Fruit fly (Drosophila melanogaster) whole organism, embryonic: ENCODE measurements around the gene SREBP.

ENCODE experiments used
- B-H2 ChIP-seq: fragments of 200-800 bp; sonication (Bioruptor generic); optimal IDR thresholded peaks from 2 replicates; lab custom pipeline; 2018; ENCODE audit warnings: missing biosample characterization, mild to moderate bottlenecking, missing genetic modification characterization
- CG10147 ChIP-seq: fragments of 200-800 bp; sonication (Bioruptor generic); optimal IDR thresholded peaks from 2 replicates; lab custom pipeline; 2019; ENCODE audit warnings: missing biosample characterization, mild to moderate bottlenecking, missing genetic modification characterization, moderate library complexity
- CG10366 ChIP-seq: fragments of 200-800 bp; sonication (Bioruptor generic); IDR thresholded peaks from 2 replicates; pipeline ENCODE4 v1.3.6; 2022; ENCODE audit warnings: missing biosample characterization, missing genetic modification characterization
- CG11723 ChIP-seq: fragments of 200-800 bp; sonication (Bioruptor generic); optimal IDR thresholded peaks from 2 replicates; lab custom pipeline; 2017; ENCODE audit warnings: missing biosample characterization, mild to moderate bottlenecking, missing genetic modification characterization
- CG12236 ChIP-seq: fragments of 200-800 bp; sonication (Bioruptor generic); optimal IDR thresholded peaks from 2 replicates; lab custom pipeline; 2016; ENCODE audit warnings: missing biosample characterization, missing genetic modification characterization
- CG13894 ChIP-seq: fragments of 200-800 bp; sonication (Bioruptor generic); optimal IDR thresholded peaks from 3 replicates; lab custom pipeline; 2018; ENCODE audit warnings: missing biosample characterization, mild to moderate bottlenecking, missing genetic modification characterization, moderate library complexity
- CG1603 ChIP-seq: fragments of 200-800 bp; sonication (Bioruptor generic); optimal IDR thresholded peaks from 2 replicates; lab custom pipeline; 2019; ENCODE audit warnings: missing biosample characterization, mild to moderate bottlenecking, missing genetic modification characterization, moderate library complexity
- CG18476 ChIP-seq: fragments of 200-800 bp; sonication (Bioruptor generic); optimal IDR thresholded peaks from 2 replicates; lab custom pipeline; 2016; ENCODE audit warnings: missing biosample characterization, mild to moderate bottlenecking, missing genetic modification characterization
- CG30020 ChIP-seq: fragments of 200-800 bp; optimal IDR thresholded peaks from 2 replicates; lab custom pipeline; 2019; ENCODE audit warnings: missing biosample characterization, mild to moderate bottlenecking, missing genetic modification characterization, moderate library complexity
- CG31388 ChIP-seq: fragments of 200-800 bp; sonication (Bioruptor generic); optimal IDR thresholded peaks from 2 replicates; lab custom pipeline; 2016; ENCODE audit warnings: missing biosample characterization, missing genetic modification characterization
- CG4282 ChIP-seq: fragments of 200-800 bp; sonication (Bioruptor generic); optimal IDR thresholded peaks from 2 replicates; lab custom pipeline; 2016; ENCODE audit warnings: missing biosample characterization, missing genetic modification characterization
- CG4328 ChIP-seq: fragments of 200-800 bp; sonication (Bioruptor generic); optimal IDR thresholded peaks from 3 replicates; lab custom pipeline; 2017; ENCODE audit warnings: missing biosample characterization, missing genetic modification reagents, missing genetic modification characterization
- CG6254 ChIP-seq: fragments of 200-800 bp; sonication (Bioruptor generic); optimal IDR thresholded peaks from 3 replicates; lab custom pipeline; 2017; ENCODE audit warnings: mild to moderate bottlenecking, missing biosample characterization, missing genetic modification reagents, missing genetic modification characterization
- CG7271 ChIP-seq: fragments of 200-800 bp; sonication (Bioruptor generic); optimal IDR thresholded peaks from 2 replicates; lab custom pipeline; 2018; ENCODE audit warnings: missing biosample characterization, mild to moderate bottlenecking, missing genetic modification characterization, moderate library complexity
- CG7987 ChIP-seq: fragments of 200-800 bp; sonication (Bioruptor generic); optimal IDR thresholded peaks from 2 replicates; lab custom pipeline; 2018; ENCODE audit warnings: missing biosample characterization, mild to moderate bottlenecking, missing genetic modification characterization, moderate library complexity
- CTCF ChIP-seq: fragments of 200-800 bp; sonication (Bioruptor generic); optimal IDR thresholded peaks from 2 replicates; lab custom pipeline; 2017; ENCODE audit warnings: missing biosample characterization, mild to moderate bottlenecking, missing genetic modification characterization, moderate library complexity
- Chrac-16 ChIP-seq: fragments of 200-800 bp; sonication (Bioruptor generic); optimal IDR thresholded peaks from 3 replicates; lab custom pipeline; 2016; ENCODE audit warnings: missing biosample characterization, missing genetic modification characterization
- CoRest ChIP-seq: fragments of 200-800 bp; sonication (Bioruptor generic); optimal IDR thresholded peaks from 3 replicates; lab custom pipeline; 2018; ENCODE audit warnings: missing biosample characterization, mild to moderate bottlenecking, missing genetic modification characterization, moderate library complexity
- Dek ChIP-seq: fragments of 200-800 bp; sonication (Bioruptor generic); optimal IDR thresholded peaks from 3 replicates; lab custom pipeline; 2019; ENCODE audit warnings: missing biosample characterization, mild to moderate bottlenecking, missing genetic modification characterization, moderate library complexity
- Drgx ChIP-seq: fragments of 200-800 bp; sonication (Bioruptor generic); IDR thresholded peaks from 2 replicates; pipeline ENCODE4 v1.3.6; 2022; ENCODE audit warnings: missing biosample characterization, missing genetic modification characterization
- E2f1 ChIP-seq: fragments of 200-800 bp; sonication (Bioruptor generic); IDR thresholded peaks from 2 replicates; pipeline ENCODE4 v1.3.6; 2022; ENCODE audit warnings: missing biosample characterization, missing genetic modification characterization
- E2f2 ChIP-seq: fragments of 200-800 bp; sonication (Bioruptor generic); IDR thresholded peaks from 2 replicates; pipeline ENCODE4 v1.3.6; 2022; ENCODE audit warnings: missing biosample characterization, missing genetic modification characterization
- Ets65A ChIP-seq: fragments of 200-800 bp; sonication (Bioruptor generic); peaks from one replicate; lab custom pipeline; 2016; ENCODE audit warnings: missing biosample characterization, missing genetic modification characterization
- HLHmδ ChIP-seq: fragments of 200-800 bp; sonication (Bioruptor generic); optimal IDR thresholded peaks from 2 replicates; lab custom pipeline; 2018; ENCODE audit warnings: missing biosample characterization, mild to moderate bottlenecking, missing genetic modification characterization, moderate library complexity
- HmgD ChIP-seq: fragments of 200-800 bp; sonication (Bioruptor generic); optimal IDR thresholded peaks from 3 replicates; lab custom pipeline; 2016; ENCODE audit warnings: missing biosample characterization, missing genetic modification characterization
- Hsf ChIP-seq: fragments of 200-800 bp; sonication (Bioruptor generic); optimal IDR thresholded peaks from 3 replicates; lab custom pipeline; 2016; ENCODE audit warnings: missing biosample characterization, missing genetic modification characterization
- MBD-R2 ChIP-seq: fragments of 200-800 bp; sonication (Bioruptor generic); IDR thresholded peaks from 2 replicates; pipeline ENCODE4 v1.3.6; 2022; ENCODE audit warnings: missing biosample characterization, missing genetic modification characterization
- Neu2 ChIP-seq: fragments of 200-800 bp; sonication (Bioruptor generic); optimal IDR thresholded peaks from 3 replicates; lab custom pipeline; 2016; ENCODE audit warnings: missing biosample characterization, missing genetic modification characterization, borderline replicate concordance
- Oaz ChIP-seq: fragments of 200-800 bp; sonication (Bioruptor generic); IDR thresholded peaks from 2 replicates; pipeline ENCODE4 v1.3.6; 2022; ENCODE audit warnings: missing biosample characterization, missing genetic modification characterization
- Scr ChIP-seq: fragments of 200-800 bp; sonication (Bioruptor generic); IDR thresholded peaks from 2 replicates; pipeline ENCODE4 v1.3.6; 2022; ENCODE audit warnings: missing biosample characterization, missing genetic modification characterization; ENCODE audit not compliant: partially characterized antibody
- Side ChIP-seq: fragments of 200-800 bp; sonication (Bioruptor generic); optimal IDR thresholded peaks from 2 replicates; lab custom pipeline; 2016; ENCODE audit warnings: missing biosample characterization, missing genetic modification characterization
- Sin3A ChIP-seq: fragments of >200 bp; optimal IDR thresholded peaks from 2 replicates; lab custom pipeline; 2018
- ac ChIP-seq: fragments of 200-800 bp; sonication (Bioruptor generic); optimal IDR thresholded peaks from 3 replicates; lab custom pipeline; 2017; ENCODE audit warnings: missing biosample characterization, mild to moderate bottlenecking, missing genetic modification characterization
- ap ChIP-seq: fragments of 200-800 bp; sonication (Bioruptor generic); IDR thresholded peaks from 2 replicates; pipeline ENCODE4 v1.3.6; 2022; ENCODE audit warnings: missing biosample characterization, missing genetic modification characterization
- ara ChIP-seq: fragments of 200-800 bp; sonication (Bioruptor generic); IDR thresholded peaks from 2 replicates; pipeline ENCODE4 v1.3.6; 2022; ENCODE audit warnings: missing biosample characterization, missing genetic modification characterization
- az2 ChIP-seq: fragments of 200-800 bp; sonication (Bioruptor generic); optimal IDR thresholded peaks from 3 replicates; lab custom pipeline; 2016; ENCODE audit warnings: missing biosample characterization, missing genetic modification characterization
- chm ChIP-seq: fragments of 200-800 bp; sonication (Bioruptor generic); IDR thresholded peaks from 2 replicates; pipeline ENCODE4 v1.3.6; 2022; ENCODE audit warnings: missing biosample characterization, missing genetic modification characterization
- crc ChIP-seq: fragments of 200-800 bp; sonication (Bioruptor generic); optimal IDR thresholded peaks from 2 replicates; lab custom pipeline; 2016; ENCODE audit warnings: missing biosample characterization, missing genetic modification characterization
- croc ChIP-seq: fragments of 200-800 bp; sonication (Bioruptor generic); conservative IDR thresholded peaks from 3 replicates; pipeline ENCODE4 v1.3.6; 2022; ENCODE audit warnings: missing biosample characterization, missing genetic modification characterization
- da ChIP-seq: fragments of 200-800 bp; sonication (Bioruptor generic); optimal IDR thresholded peaks from 2 replicates; lab custom pipeline; 2016; ENCODE audit warnings: missing biosample characterization, missing genetic modification characterization
- dmrt99B ChIP-seq: fragments of 200-800 bp; sonication (Bioruptor generic); optimal IDR thresholded peaks from 2 replicates; lab custom pipeline; 2018; ENCODE audit warnings: missing biosample characterization, mild to moderate bottlenecking, missing genetic modification characterization, moderate library complexity
- gcm2 ChIP-seq: fragments of 200-800 bp; sonication (Bioruptor generic); optimal IDR thresholded peaks from 2 replicates; lab custom pipeline; 2016; ENCODE audit warnings: missing biosample characterization, missing genetic modification characterization
- h ChIP-seq: fragments of >200 bp; optimal IDR thresholded peaks from 2 replicates; lab custom pipeline; 2017
- insv ChIP-seq, 2 experiments: fragments of 200-800 bp; sonication (Bioruptor generic); optimal IDR thresholded peaks; 3 replicates each; lab custom pipeline; 2016 to 2018; ENCODE audit warnings: missing biosample characterization in 2 of 2, missing genetic modification characterization in 2 of 2
- kah ChIP-seq: fragments of 200-800 bp; sonication (Bioruptor generic); optimal IDR thresholded peaks from 2 replicates; lab custom pipeline; 2018; ENCODE audit warnings: missing biosample characterization, mild to moderate bottlenecking, missing genetic modification characterization
- kni ChIP-seq: fragments of 200-800 bp; sonication (Bioruptor generic); optimal IDR thresholded peaks from 3 replicates; lab custom pipeline; 2017; ENCODE audit warnings: mild to moderate bottlenecking, missing biosample characterization, missing genetic modification reagents, missing genetic modification characterization
- mam ChIP-seq: fragments of 200-800 bp; sonication (Bioruptor generic); optimal IDR thresholded peaks from 3 replicates; lab custom pipeline; 2016; ENCODE audit warnings: missing biosample characterization, missing genetic modification characterization
- onecut ChIP-seq: fragments of 200-800 bp; sonication (Bioruptor generic); IDR thresholded peaks from 2 replicates; pipeline ENCODE4 v1.3.6; 2022; ENCODE audit warnings: missing biosample characterization, missing genetic modification characterization
- otp ChIP-seq: fragments of 200-800 bp; sonication (Bioruptor generic); IDR thresholded peaks from 3 replicates; pipeline ENCODE4, ENCODE4 v1.3.6; 2022; ENCODE audit warnings: missing biosample characterization, missing genetic modification characterization
- wdn ChIP-seq: fragments of 200-800 bp; sonication (Bioruptor generic); IDR thresholded peaks from 2 replicates; pipeline ENCODE4 v1.3.6; 2022; ENCODE audit warnings: missing biosample characterization, missing genetic modification characterization
- yki ChIP-seq: fragments of >200 bp; optimal IDR thresholded peaks from 3 replicates; lab custom pipeline; 2018
- z ChIP-seq: fragments of 200-800 bp; sonication (Bioruptor generic); IDR thresholded peaks from 3 replicates; pipeline ENCODE4 v1.3.6; 2022; ENCODE audit warnings: missing biosample characterization, missing genetic modification characterization

The SREBP gene

DNA sequence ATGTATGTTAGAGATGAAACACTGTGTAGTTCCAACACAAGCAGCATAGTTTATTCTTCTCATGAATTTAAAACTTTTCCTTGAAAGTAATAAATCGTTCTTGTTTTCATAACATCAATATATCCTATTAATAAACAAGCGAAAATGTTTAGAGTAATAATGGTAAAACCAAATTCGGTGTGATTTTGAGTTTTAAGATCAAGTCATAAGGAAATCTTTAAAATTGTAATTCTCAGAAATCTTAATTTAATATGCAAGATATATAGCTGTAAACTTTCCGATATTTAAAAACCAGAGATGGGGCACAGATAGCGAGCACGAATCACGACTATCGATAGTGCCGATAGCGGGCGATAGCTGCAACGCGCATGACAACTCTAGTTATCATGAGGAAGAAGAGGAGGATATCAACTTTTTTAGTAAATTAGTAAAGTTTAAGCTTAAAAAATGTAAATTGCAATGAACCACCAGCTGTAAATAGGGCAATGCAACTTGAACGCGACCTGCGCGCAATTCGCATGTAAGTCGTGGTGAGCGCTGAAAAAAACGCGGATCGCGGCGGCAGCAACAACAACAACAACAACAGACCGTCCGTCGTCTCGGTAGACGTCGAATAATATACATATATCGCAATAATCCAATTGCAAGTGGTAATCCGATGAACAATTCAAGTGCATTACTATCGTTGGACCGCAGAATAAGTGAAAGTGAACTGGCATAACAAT, 24.2 kb downstream of the SREBP start, which contains the start of the genes Fibp and Deaf1 (continued):
- TF ChIP-seq CG11723 (GFP tag; lab: Kevin White, UChicago): no peak
- TF ChIP-seq CoRest (tag; lab: Kevin White, UChicago): peak; percentile 88
- TF ChIP-seq ap (GFP tag; lab: Robert Waterston, UW): peak; percentile 44; the same call in 1 of the 2 replicates
- TF ChIP-seq Sin3A (lab: Kevin White, UChicago): peak; percentile 68
- peak; percentile 44; the same call in 1 of the 2 replicates for TF ChIP-seq Oaz (GFP tag; lab: Robert Waterston, UW)
- TF ChIP-seq Neu2 (GFP tag; lab: Kevin White, UChicago): peak; percentile 21
- TF ChIP-seq az2: peak; percentile 77
- no peak for TF ChIP-seq z (GFP tag; lab: Robert Waterston, UW)
- TF ChIP-seq Scr (GFP tag; lab: Robert Waterston, UW): peak; percentile 97
- no peak for TF ChIP-seq HLHmδ
- no peak for TF ChIP-seq chm (GFP tag; lab: Robert Waterston, UW)
- peak; percentile 84 for TF ChIP-seq HmgD (GFP tag; lab: Kevin White, UChicago)
- TF ChIP-seq CG31388 (GFP tag; lab: Kevin White, UChicago): peak; percentile 49
- peak; percentile 42 for TF ChIP-seq kni (GFP tag; lab: Kevin White, UChicago)
- TF ChIP-seq otp (GFP tag; lab: Robert Waterston, UW): no peak
- peak; percentile 78 for TF ChIP-seq CG30020
- TF ChIP-seq onecut (GFP tag; lab: Robert Waterston, UW): no peak; the same call in 1 of the 2 replicates
- TF ChIP-seq CG6254 (GFP tag; lab: Kevin White, UChicago): no peak
- no peak for TF ChIP-seq CG7271 (tag; lab: Kevin White, UChicago)
- peak; percentile 64 for TF ChIP-seq B-H2 (GFP tag; lab: Kevin White, UChicago)
- TF ChIP-seq CG10366 (GFP tag; lab: Robert Waterston, UW): peak; percentile 48; the same call in 1 of the 2 replicates
- TF ChIP-seq h (lab: Kevin White, UChicago): no peak
- TF ChIP-seq crc (GFP tag; lab: Kevin White, UChicago): peak; percentile 53
- TF ChIP-seq Hsf: peak; percentile 82
- peak; percentile 75 for TF ChIP-seq MBD-R2 (GFP tag; lab: Robert Waterston, UW)
- TF ChIP-seq CG12236: peak; percentile 43
- 0 out of 2 replicates have a peak, but pooled peaks have one; percentile 49 for TF ChIP-seq E2f1 (GFP tag; lab: Robert Waterston, UW)
- TF ChIP-seq dmrt99B (tag; lab: Kevin White, UChicago): no peak
- no peak for TF ChIP-seq E2f2
- peak; percentile 8 for TF ChIP-seq CG7987
- peak; percentile 14 for TF ChIP-seq gcm2 (GFP tag; lab: Kevin White, UChicago)
- peak; percentile 98 for TF ChIP-seq Ets65A (GFP tag; lab: Kevin White, UChicago)
- TF ChIP-seq CG10147 (GFP tag; lab: Kevin White, UChicago): peak; percentile 74
- no peak; the same call in 2 of the 3 replicates for TF ChIP-seq croc (GFP tag; lab: Robert Waterston, UW)
- TF ChIP-seq Chrac-16 (GFP tag; lab: Kevin White, UChicago): peak; percentile 84
- peak; percentile 62 for TF ChIP-seq CG4328
- TF ChIP-seq CG1603: peak; percentile 43
- peak; percentile 70 for TF ChIP-seq Dek (tag; lab: Kevin White, UChicago)
- TF ChIP-seq ara (GFP tag; lab: Robert Waterston, UW): no peak
- no peak for TF ChIP-seq Drgx (GFP tag; lab: Robert Waterston, UW)
- no peak for TF ChIP-seq ac (GFP tag; lab: Kevin White, UChicago)
- 0 out of 2 replicates have a peak, but pooled peaks have one; percentile 37 for TF ChIP-seq wdn (GFP tag; lab: Robert Waterston, UW)
- TF ChIP-seq CG4282 (GFP tag; lab: Kevin White, UChicago): peak; percentile 39
- TF ChIP-seq CG18476 (GFP tag; lab: Kevin White, UChicago): peak; percentile 73
- TF ChIP-seq mam (GFP tag; lab: Kevin White, UChicago): peak; percentile 90
- peak; percentile 69 for TF ChIP-seq da (GFP tag; lab: Kevin White, UChicago)
- TF ChIP-seq kah (GFP tag; lab: Kevin White, UChicago): no peak
- TF ChIP-seq insv (GFP tag; optimal IDR thresholded peaks at IDR 0.05; lab: Kevin White, UChicago): peak; percentile 45 to 95
- TF ChIP-seq Side (GFP tag; lab: Kevin White, UChicago): peak; percentile 80
- no peak for TF ChIP-seq CTCF (GFP tag; lab: Kevin White, UChicago)
- peak; percentile 58 for TF ChIP-seq CG13894 (tag; lab: Kevin White, UChicago)
- no peak for TF ChIP-seq yki (lab: Kevin White, UChicago)
